Worm (Caenorhabditis elegans): ENCODE results near the gene cwf-19L1.
A peak's percentile ranks its signal among the peaks of the same experiment; 100 is the strongest.

The cwf-19L1 gene

ce11 chrV:6098755-6099155, 8.9 kb upstream of the cwf-19L1 start (continued):
- TF ChIP-seq nhr-28 (tag; optimal IDR thresholded peaks at IDR 0.05) (no peak), madf-9 (GFP tag; conservative IDR thresholded peaks at IDR 0.05) (no peak), zfp-2 (tag; optimal IDR thresholded peaks at IDR 0.05) (no peak), fkh-10 (GFP tag; optimal IDR thresholded peaks at IDR 0.05) (no peak), lin-39 (tag; optimal IDR thresholded peaks at IDR 0.05) (no peak), lin-29 (GFP tag; IDR thresholded peaks at IDR 0.05) (no peak), lim-7 (GFP tag; IDR thresholded peaks at IDR 0.05) (no peak), madf-5 (GFP tag; IDR thresholded peaks at IDR 0.05) (no peak), ctbp-1 (GFP tag; IDR thresholded peaks at IDR 0.05) (no peak), egl-43 (GFP tag; IDR thresholded peaks at IDR 0.05) (no peak), zip-11 (GFP tag; IDR thresholded peaks at IDR 0.05) (no peak), Y5F2A.4 (GFP tag; optimal IDR thresholded peaks at IDR 0.05) (no peak), zfp-3 (GFP tag; conservative IDR thresholded peaks at IDR 0.05) (peak; percentile 51), zag-1 (tag; optimal IDR thresholded peaks at IDR 0.05) (no peak)

ce11 chrV:6099634-6100033, 8.0 kb upstream of the cwf-19L1 start:
- TF ChIP-seq aha-1 (tag) = peak; percentile 77
- no peak for TF ChIP-seq hlh-11 (tag; optimal IDR thresholded peaks at IDR 0.05)
- TF ChIP-seq lsy-2 (tag; optimal IDR thresholded peaks at IDR 0.05) = no peak

- TF ChIP-seq ztf-7 (tag; optimal IDR thresholded peaks at IDR 0.05) = peak; percentile 47
- TF ChIP-seq mdt-29 (GFP tag; IDR thresholded peaks at IDR 0.05) = peak; percentile 82
- peak; percentile 86 for TF ChIP-seq nhr-42 (GFP tag; IDR thresholded peaks at IDR 0.05)
- peak; percentile 66; the same call in 1 of the 2 replicates for TF ChIP-seq dmd-9 (GFP tag; IDR thresholded peaks at IDR 0.05)
- no peak for TF ChIP-seq egl-27 (tag; optimal IDR thresholded peaks at IDR 0.05)
- peak; percentile 85 for TF ChIP-seq F10B5.3 (tag; optimal IDR thresholded peaks at IDR 0.05)
- no peak for TF ChIP-seq nhr-111 (GFP tag; optimal IDR thresholded peaks at IDR 0.05)
- TF ChIP-seq set-16 (GFP tag; IDR thresholded peaks at IDR 0.05) = peak; percentile 91
- TF ChIP-seq lin-1 (GFP tag; IDR thresholded peaks at IDR 0.05) = peak; percentile 85; the same call in 1 of the 2 replicates
- TF ChIP-seq ztf-11 (tag; optimal IDR thresholded peaks at IDR 0.05) = no peak
- TF ChIP-seq saeg-2 (GFP tag; IDR thresholded peaks at IDR 0.05) = peak; percentile 70; the same call in 1 of the 2 replicates
- TF ChIP-seq vab-7 (GFP tag; IDR thresholded peaks at IDR 0.05) = peak; percentile 49
- TF ChIP-seq zip-11 (GFP tag; IDR thresholded peaks at IDR 0.05) = no peak
- peak; percentile 93 for TF ChIP-seq hmg-1.1 (GFP tag; IDR thresholded peaks at IDR 0.05)
- no peak for TF ChIP-seq ceh-28 (tag; optimal IDR thresholded peaks at IDR 0.05)
- peak in 1 of 2 experiments; percentile 98 for TF ChIP-seq unc-62 (GFP tag; optimal IDR thresholded peaks at IDR 0.05 in 1 of 2)
- TF ChIP-seq unc-62 (tag; optimal IDR thresholded peaks at IDR 0.05) = no peak
- no peak for TF ChIP-seq tag-97 (GFP tag; IDR thresholded peaks at IDR 0.05)
- TF ChIP-seq dve-1 (tag; optimal IDR thresholded peaks at IDR 0.05; ENCODE audit: insufficient read depth) = peak; percentile 95
- peak; percentile 75 for TF ChIP-seq nhr-28 (tag; optimal IDR thresholded peaks at IDR 0.05)
- peak; percentile 78; the same call in 1 of the 2 replicates for TF ChIP-seq pha-4 (GFP tag; IDR thresholded peaks at IDR 0.05)
- TF ChIP-seq pha-4 (tag; optimal IDR thresholded peaks at IDR 0.05) = no peak
- no peak for TF ChIP-seq F44E2.7 (GFP tag; IDR thresholded peaks at IDR 0.05)
- peak; percentile 79 for TF ChIP-seq lin-38 (GFP tag; IDR thresholded peaks at IDR 0.05)
- TF ChIP-seq F49E8.2 (tag; optimal IDR thresholded peaks at IDR 0.05; ENCODE audit: borderline replicate concordance) = no peak
- TF ChIP-seq madf-5 (GFP tag; IDR thresholded peaks at IDR 0.05) = no peak
- TF ChIP-seq egl-43 (GFP tag; IDR thresholded peaks at IDR 0.05) = peak; percentile 86
- TF ChIP-seq fkh-10 (GFP tag; optimal IDR thresholded peaks at IDR 0.05) = no peak
- TF ChIP-seq T26A8.4 (GFP tag; IDR thresholded peaks at IDR 0.05) = peak; percentile 92
- no peak for TF ChIP-seq zag-1 (tag; optimal IDR thresholded peaks at IDR 0.05)
- TF ChIP-seq nhr-10 (tag; optimal IDR thresholded peaks at IDR 0.05) = no peak
- TF ChIP-seq mxl-2 (GFP tag; conservative IDR thresholded peaks at IDR 0.05) = no peak
- TF ChIP-seq nhr-6 (tag; optimal IDR thresholded peaks at IDR 0.05) = peak; percentile 95
- no peak for TF ChIP-seq daf-8 (GFP tag; IDR thresholded peaks at IDR 0.05)
- TF ChIP-seq pqm-1 (tag; optimal IDR thresholded peaks at IDR 0.05) = no peak
- peak; percentile 69 for TF ChIP-seq gei-8 (GFP tag; optimal IDR thresholded peaks at IDR 0.05)
- TF ChIP-seq Y48G9A.11 (GFP tag; IDR thresholded peaks at IDR 0.05) = no peak
- no peak for TF ChIP-seq nhr-76 (tag; optimal IDR thresholded peaks at IDR 0.05)
Measured at ce11 chrV:6100492-6101004, 7.1 kb upstream of the cwf-19L1 start, which contains the start of gene crt-1. TSS of gene crt-1 (minus strand) at chrV:6100542.
